Fruit fly (Drosophila melanogaster) whole organism, embryonic: ENCODE measurements around the gene Syx18.

Experiments
- ATbp ChIP-seq: fragments of 200-800 bp; sonication (Bioruptor generic); optimal IDR thresholded peaks from 2 replicates; lab custom pipeline; 2017; ENCODE audit warnings: missing biosample characterization, mild to moderate bottlenecking, missing genetic modification characterization, missing genetic modification reagents
- Abd-B ChIP-seq: fragments of 200-800 bp; sonication (Bioruptor generic); optimal IDR thresholded peaks from 2 replicates; lab custom pipeline; 2018; ENCODE audit warnings: missing biosample characterization, mild to moderate bottlenecking, missing genetic modification characterization, moderate library complexity
- Bdp1 ChIP-seq: fragments of 200-800 bp; sonication (Bioruptor generic); optimal IDR thresholded peaks from 3 replicates; lab custom pipeline; 2016; ENCODE audit warnings: missing biosample characterization, missing genetic modification characterization
- CG12236 ChIP-seq: fragments of 200-800 bp; sonication (Bioruptor generic); optimal IDR thresholded peaks from 2 replicates; lab custom pipeline; 2016; ENCODE audit warnings: missing biosample characterization, missing genetic modification characterization
- CG13123 ChIP-seq: fragments of 200-800 bp; sonication (Bioruptor generic); optimal IDR thresholded peaks from 2 replicates; lab custom pipeline; 2016; ENCODE audit warnings: missing biosample characterization, missing genetic modification characterization
- CG15514 ChIP-seq: fragments of 200-800 bp; sonication (Bioruptor generic); optimal IDR thresholded peaks from 3 replicates; lab custom pipeline; 2017; ENCODE audit warnings: missing biosample characterization, missing genetic modification characterization, mild to moderate bottlenecking, moderate library complexity, missing genetic modification reagents
- CG17568 ChIP-seq: fragments of 200-800 bp; sonication (Bioruptor generic); optimal IDR thresholded peaks from 2 replicates; lab custom pipeline; 2018; ENCODE audit warnings: missing biosample characterization, mild to moderate bottlenecking, missing genetic modification characterization, moderate library complexity
- CG17829 ChIP-seq: fragments of 200-800 bp; optimal IDR thresholded peaks from 2 replicates; lab custom pipeline; 2019; ENCODE audit warnings: missing biosample characterization, mild to moderate bottlenecking, missing genetic modification characterization, moderate library complexity
- CG3065 ChIP-seq: fragments of 200-800 bp; sonication (Bioruptor generic); optimal IDR thresholded peaks from 2 replicates; lab custom pipeline; 2016; ENCODE audit warnings: missing biosample characterization, missing genetic modification characterization
- CG3838 ChIP-seq: fragments of 200-800 bp; sonication (Bioruptor generic); optimal IDR thresholded peaks from 3 replicates; lab custom pipeline; 2016; ENCODE audit warnings: missing biosample characterization, missing genetic modification characterization
- CG4424 ChIP-seq: fragments of 200-800 bp; sonication (Bioruptor generic); optimal IDR thresholded peaks from 3 replicates; lab custom pipeline; 2016; ENCODE audit warnings: missing biosample characterization, missing genetic modification characterization
- CG8089 ChIP-seq: fragments of 200-800 bp; sonication (Bioruptor generic); optimal IDR thresholded peaks from 3 replicates; lab custom pipeline; 2016; ENCODE audit warnings: missing biosample characterization, missing genetic modification characterization
- CG8765 ChIP-seq: fragments of 200-800 bp; sonication (Bioruptor generic); IDR thresholded peaks from 2 replicates; pipeline ENCODE4 v1.3.6; 2022; ENCODE audit warnings: missing biosample characterization, missing genetic modification characterization
- CG9437 ChIP-seq: fragments of 200-800 bp; sonication (Bioruptor generic); optimal IDR thresholded peaks from 2 replicates; lab custom pipeline; 2018; ENCODE audit warnings: missing biosample characterization, mild to moderate bottlenecking, missing genetic modification characterization
- CG9817 ChIP-seq: fragments of 200-800 bp; sonication (Bioruptor generic); optimal IDR thresholded peaks from 2 replicates; lab custom pipeline; 2018; ENCODE audit warnings: missing biosample characterization, mild to moderate bottlenecking, missing genetic modification characterization, moderate library complexity
- HLH3B ChIP-seq: fragments of 200-800 bp; sonication (Bioruptor generic); IDR thresholded peaks from 2 replicates; pipeline ENCODE4 v1.3.6; 2022; ENCODE audit warnings: missing biosample characterization, missing genetic modification characterization
- HLH54F ChIP-seq: fragments of 200-800 bp; sonication (Bioruptor generic); optimal IDR thresholded peaks from 3 replicates; lab custom pipeline; 2016; ENCODE audit warnings: missing biosample characterization, missing genetic modification characterization
- HLHmδ ChIP-seq: fragments of 200-800 bp; sonication (Bioruptor generic); optimal IDR thresholded peaks from 2 replicates; lab custom pipeline; 2018; ENCODE audit warnings: missing biosample characterization, mild to moderate bottlenecking, missing genetic modification characterization, moderate library complexity
- Hr3 ChIP-seq: fragments of 200-800 bp; sonication (Bioruptor generic); optimal IDR thresholded peaks from 3 replicates; lab custom pipeline; 2016; ENCODE audit warnings: missing biosample characterization, missing genetic modification characterization
- Kr ChIP-seq: fragments of 200-800 bp; sonication (Bioruptor generic); optimal IDR thresholded peaks from 2 replicates; lab custom pipeline; 2017; ENCODE audit warnings: missing biosample characterization, mild to moderate bottlenecking, missing genetic modification characterization
- Lim3 ChIP-seq: fragments of 200-800 bp; sonication (Bioruptor generic); IDR thresholded peaks from 2 replicates; pipeline ENCODE4 v1.3.6; 2022; ENCODE audit warnings: missing biosample characterization, missing genetic modification characterization
- Meics ChIP-seq: fragments of 200-800 bp; sonication (Bioruptor generic); optimal IDR thresholded peaks from 2 replicates; lab custom pipeline; 2017; ENCODE audit warnings: missing biosample characterization, mild to moderate bottlenecking, missing genetic modification characterization
- Mes4 ChIP-seq: fragments of 200-800 bp; sonication (Bioruptor generic); optimal IDR thresholded peaks from 2 replicates; lab custom pipeline; 2016; ENCODE audit warnings: missing biosample characterization, missing genetic modification characterization
- Neu2 ChIP-seq: fragments of 200-800 bp; sonication (Bioruptor generic); optimal IDR thresholded peaks from 3 replicates; lab custom pipeline; 2016; ENCODE audit warnings: missing biosample characterization, missing genetic modification characterization, borderline replicate concordance
- NfI ChIP-seq: fragments of 200-800 bp; sonication (Bioruptor generic); optimal IDR thresholded peaks from 3 replicates; lab custom pipeline; 2018; ENCODE audit warnings: missing biosample characterization, mild to moderate bottlenecking, missing genetic modification characterization, moderate library complexity
- Pdp1 ChIP-seq, 2 experiments: fragments of 200-800 bp; sonication (Bioruptor generic); optimal IDR thresholded peaks; 3 replicates each; lab custom pipeline; 2016; ENCODE audit warnings: missing biosample characterization in 2 of 2, missing genetic modification characterization in 2 of 2, mild to moderate bottlenecking in 1 of 2, moderate library complexity in 1 of 2
- Sox102F ChIP-seq: fragments of 200-800 bp; sonication (Bioruptor generic); optimal IDR thresholded peaks from 2 replicates; lab custom pipeline; 2018; ENCODE audit warnings: missing biosample characterization, mild to moderate bottlenecking, missing genetic modification characterization, moderate library complexity
- Spps ChIP-seq: fragments of 200-800 bp; sonication (Bioruptor generic); optimal IDR thresholded peaks from 2 replicates; lab custom pipeline; 2018; ENCODE audit warnings: missing biosample characterization, mild to moderate bottlenecking, missing genetic modification characterization
- ab ChIP-seq: fragments of 200-800 bp; sonication (Bioruptor generic); optimal IDR thresholded peaks from 2 replicates; lab custom pipeline; 2016; ENCODE audit warnings: missing biosample characterization, missing genetic modification characterization
- ap ChIP-seq: fragments of 200-800 bp; sonication (Bioruptor generic); IDR thresholded peaks from 2 replicates; pipeline ENCODE4 v1.3.6; 2022; ENCODE audit warnings: missing biosample characterization, missing genetic modification characterization
- cato ChIP-seq: fragments of 200-800 bp; sonication (Bioruptor generic); optimal IDR thresholded peaks from 2 replicates; lab custom pipeline; 2016; ENCODE audit warnings: missing biosample characterization, missing genetic modification characterization, borderline replicate concordance
- dati ChIP-seq: fragments of 200-800 bp; sonication (Bioruptor generic); IDR thresholded peaks from 2 replicates; pipeline ENCODE4 v1.3.6; 2022; ENCODE audit warnings: missing biosample characterization, missing genetic modification characterization
- eve ChIP-seq, 2 experiments: fragments of >200 bp; optimal IDR thresholded peaks; 2 replicates each; lab custom pipeline; 2017; ENCODE audit warnings: missing biosample characterization in 2 of 2, missing genetic modification characterization in 2 of 2
- grau ChIP-seq: fragments of 200-800 bp; optimal IDR thresholded peaks from 3 replicates; lab custom pipeline; 2019; ENCODE audit warnings: missing biosample characterization, mild to moderate bottlenecking, missing genetic modification characterization, moderate library complexity
- hbn ChIP-seq: fragments of 200-800 bp; sonication (Bioruptor generic); IDR thresholded peaks from 2 replicates; pipeline ENCODE4 v1.3.6; 2022; ENCODE audit warnings: missing biosample characterization, missing genetic modification characterization; ENCODE audit not compliant: partially characterized antibody
- jigr1 ChIP-seq: fragments of 200-800 bp; sonication (Bioruptor generic); IDR thresholded peaks from 3 replicates; pipeline ENCODE4 v1.3.6; 2022; ENCODE audit warnings: missing biosample characterization, missing genetic modification characterization
- jumu ChIP-seq: fragments of 200-800 bp; sonication (Bioruptor generic); optimal IDR thresholded peaks from 3 replicates; lab custom pipeline; 2016; ENCODE audit warnings: missing biosample characterization, missing genetic modification characterization
- kah ChIP-seq: fragments of 200-800 bp; sonication (Bioruptor generic); optimal IDR thresholded peaks from 2 replicates; lab custom pipeline; 2018; ENCODE audit warnings: missing biosample characterization, mild to moderate bottlenecking, missing genetic modification characterization
- nmo ChIP-seq: fragments of 200-800 bp; sonication (Bioruptor generic); optimal IDR thresholded peaks from 2 replicates; lab custom pipeline; 2018; ENCODE audit warnings: missing biosample characterization, mild to moderate bottlenecking, missing genetic modification characterization, moderate library complexity
- pnt ChIP-seq: fragments of 200-800 bp; sonication (Bioruptor generic); optimal IDR thresholded peaks from 3 replicates; lab custom pipeline; 2016; ENCODE audit warnings: missing biosample characterization, missing genetic modification characterization
- prd ChIP-seq, 3 experiments: fragments of >200 bp in 2 of 3; fragments of 200-800 bp in 1 of 3; sonication (Bioruptor generic) in 1 of 3; optimal IDR thresholded peaks in 2 of 3; IDR thresholded peaks in 1 of 3; 2 replicates in 2 of 3; 3 replicates in 1 of 3; pipeline versions ENCODE4 v1.3.6 to Lab custom; 2017 to 2022; ENCODE audit warnings: missing biosample characterization in 1 of 3, missing genetic modification characterization in 1 of 3
- repo ChIP-seq: fragments of 200-800 bp; sonication (Bioruptor generic); optimal IDR thresholded peaks from 2 replicates; lab custom pipeline; 2016; ENCODE audit warnings: missing biosample characterization, missing genetic modification characterization
- rib ChIP-seq: fragments of 200-800 bp; sonication (Bioruptor generic); IDR thresholded peaks from 2 replicates; pipeline ENCODE4 v1.3.6; 2022; ENCODE audit warnings: missing biosample characterization, missing genetic modification characterization
- schlank ChIP-seq: fragments of 200-800 bp; sonication (Bioruptor generic); optimal IDR thresholded peaks from 2 replicates; lab custom pipeline; 2018; ENCODE audit warnings: missing biosample characterization, mild to moderate bottlenecking, missing genetic modification characterization
- seq ChIP-seq: fragments of 200-800 bp; sonication (Bioruptor generic); IDR thresholded peaks from 2 replicates; pipeline ENCODE4 v1.3.6; 2022; ENCODE audit warnings: missing biosample characterization, missing genetic modification characterization
- tgo ChIP-seq: fragments of 200-800 bp; sonication (Bioruptor generic); IDR thresholded peaks from 3 replicates; pipeline ENCODE4 v1.3.6; 2022; ENCODE audit warnings: missing biosample characterization, missing genetic modification characterization
- trem ChIP-seq: fragments of 200-800 bp; optimal IDR thresholded peaks from 3 replicates; lab custom pipeline; 2019; ENCODE audit warnings: missing biosample characterization, mild to moderate bottlenecking, missing genetic modification characterization, moderate library complexity
- tup ChIP-seq: fragments of 200-800 bp; sonication (Bioruptor generic); optimal IDR thresholded peaks from 2 replicates; lab custom pipeline; 2016; ENCODE audit warnings: missing biosample characterization, mild to moderate bottlenecking, missing genetic modification characterization, moderate library complexity
- zen ChIP-seq: fragments of 200-800 bp; sonication (Bioruptor generic); optimal IDR thresholded peaks from 3 replicates; lab custom pipeline; 2018; ENCODE audit warnings: missing biosample characterization, mild to moderate bottlenecking, missing genetic modification characterization, moderate library complexity
- zen2 ChIP-seq: fragments of 200-800 bp; sonication (Bioruptor generic); IDR thresholded peaks from 3 replicates; pipeline ENCODE4 v1.3.6; 2022; ENCODE audit warnings: missing biosample characterization, missing genetic modification characterization; ENCODE audit not compliant: partially characterized antibody

Syx18 gene

dm6 chr3R:24659173-24659846, 33.9 kb upstream of the Syx18 start, which contains the start of gene CG31126 (continued):
- TF ChIP-seq repo (GFP tag; lab: Kevin White, UChicago): no peak
- no peak for TF ChIP-seq eve (GFP tag; optimal IDR thresholded peaks at IDR 0.05; lab: Kevin White, UChicago)
- no peak for TF ChIP-seq Kr (GFP tag; lab: Kevin White, UChicago)
- no peak for TF ChIP-seq ab (GFP tag; lab: Kevin White, UChicago)
- TF ChIP-seq CG4424 (GFP tag; lab: Kevin White, UChicago): no peak
- no peak for TF ChIP-seq Bdp1 (GFP tag; lab: Kevin White, UChicago)
- no peak for TF ChIP-seq Abd-B (GFP tag; lab: Kevin White, UChicago)
- TF ChIP-seq zen2 (GFP tag; lab: Robert Waterston, UW): peak; percentile 23; the same call in 1 of the 3 replicates
- TF ChIP-seq Lim3: no peak
- no peak for TF ChIP-seq Neu2 (GFP tag; lab: Kevin White, UChicago)
- TF ChIP-seq Hr3 (GFP tag; lab: Kevin White, UChicago): no peak
- TF ChIP-seq hbn (GFP tag; lab: Robert Waterston, UW): peak; percentile 65
- TF ChIP-seq trem (tag; lab: Kevin White, UChicago): peak; percentile 31
- no peak for TF ChIP-seq zen
- TF ChIP-seq NfI (GFP tag; lab: Kevin White, UChicago): no peak
- no peak for TF ChIP-seq Meics (GFP tag; lab: Kevin White, UChicago)
- TF ChIP-seq HLH3B: no peak
- no peak for TF ChIP-seq HLH54F
- TF ChIP-seq CG15514 (GFP tag; lab: Kevin White, UChicago): peak; percentile 33
- TF ChIP-seq CG3065 (GFP tag; lab: Kevin White, UChicago): no peak
- no peak for TF ChIP-seq tgo (GFP tag; lab: Robert Waterston, UW)
- no peak for TF ChIP-seq jigr1 (GFP tag; lab: Robert Waterston, UW)
- no peak for TF ChIP-seq Spps (tag; lab: Kevin White, UChicago)
- TF ChIP-seq jumu: no peak
- TF ChIP-seq dati (GFP tag; lab: Robert Waterston, UW): no peak
- no peak for TF ChIP-seq tup (GFP tag; lab: Kevin White, UChicago)
- TF ChIP-seq CG8765: no peak
- TF ChIP-seq CG9437 (GFP tag; lab: Kevin White, UChicago): no peak
- TF ChIP-seq CG13123: no peak
- no peak for TF ChIP-seq kah (GFP tag; lab: Kevin White, UChicago)
- no peak for TF ChIP-seq seq (GFP tag; lab: Robert Waterston, UW)
- no peak for TF ChIP-seq rib (GFP tag; lab: Robert Waterston, UW)
- peak; percentile 6 for TF ChIP-seq nmo (GFP tag; lab: Kevin White, UChicago)
- TF ChIP-seq ap (GFP tag; lab: Robert Waterston, UW): no peak
- TF ChIP-seq CG12236 (GFP tag; lab: Kevin White, UChicago): no peak
- no peak for TF ChIP-seq CG17829 (tag; lab: Kevin White, UChicago)
- no peak for TF ChIP-seq ATbp (GFP tag; lab: Kevin White, UChicago)
- no peak for TF ChIP-seq schlank (tag; lab: Kevin White, UChicago)
- no peak for TF ChIP-seq Sox102F
- peak in 1 of 2 experiments; percentile 100 for TF ChIP-seq Pdp1 (GFP tag; optimal IDR thresholded peaks at IDR 0.05; lab: Kevin White, UChicago)
- TF ChIP-seq CG9817: no peak
- no peak for TF ChIP-seq Mes4 (GFP tag; lab: Kevin White, UChicago)
- no peak for TF ChIP-seq prd (optimal IDR thresholded peaks at IDR 0.05; lab: Kevin White, UChicago)
- TF ChIP-seq prd (GFP tag; IDR thresholded peaks at IDR 0.05; lab: Robert Waterston, UW): no peak
- TF ChIP-seq CG17568 (GFP tag; lab: Kevin White, UChicago): no peak
- no peak for TF ChIP-seq HLHmδ (GFP tag; lab: Kevin White, UChicago)
- TF ChIP-seq CG3838 (GFP tag; lab: Kevin White, UChicago): no peak
- no peak for TF ChIP-seq grau (tag; lab: Kevin White, UChicago)
- TF ChIP-seq CG8089: no peak
- no peak for TF ChIP-seq cato
- no peak for TF ChIP-seq pnt (GFP tag; lab: Kevin White, UChicago)
